Worm (Caenorhabditis elegans) whole organism, young adult: ENCODE results near the gene nhr-86.
A peak's percentile ranks its signal among the peaks of the same experiment; 100 is the strongest.

ENCODE experiments used
- C06A6.2 ChIP-seq: fragments of 200-800 bp; sonication (Bioruptor generic); conservative IDR thresholded peaks from 2 replicates; pipeline ENCODE4 v1.3.6; 2022; ENCODE audit warnings: missing genetic modification characterization, missing compliant biosample characterization
- D2030.7 ChIP-seq: fragments of 200-800 bp; sonication (Bioruptor generic); IDR thresholded peaks from 2 replicates; pipeline ENCODE4 v1.3.6; 2022; ENCODE audit warnings: missing genetic modification reagents, missing genetic modification characterization, missing compliant biosample characterization
- F33H1.4 ChIP-seq: fragments of 200-800 bp; sonication (Bioruptor generic); IDR thresholded peaks from 2 replicates; pipeline ENCODE4 v1.3.6; 2022; ENCODE audit warnings: missing genetic modification reagents, missing genetic modification characterization, missing compliant biosample characterization
- F49E8.2 ChIP-seq: sonication (generic microtip); optimal IDR thresholded peaks from 3 replicates; lab custom pipeline; 2017; ENCODE audit warnings: missing genetic modification characterization, mild to moderate bottlenecking, missing compliant biosample characterization, antibody characterized with exemption, moderate library complexity; ENCODE audit not compliant: insufficient read depth
- F52B5.7 ChIP-seq: sonication (generic microtip); optimal IDR thresholded peaks from 2 replicates; lab custom pipeline; 2016; ENCODE audit warnings: mild to moderate bottlenecking, missing genetic modification characterization, missing compliant biosample characterization
- F57A8.1 ChIP-seq: fragments of 200-800 bp; sonication (Bioruptor generic); optimal IDR thresholded peaks from 2 replicates; lab custom pipeline; 2018; ENCODE audit warnings: mild to moderate bottlenecking, missing genetic modification characterization, moderate library complexity, missing compliant biosample characterization
- K12H6.12 ChIP-seq: fragments of 200-800 bp; sonication (Bioruptor generic); optimal IDR thresholded peaks from 2 replicates; lab custom pipeline; 2018; ENCODE audit warnings: mild to moderate bottlenecking, missing genetic modification characterization, missing compliant biosample characterization
- Y53F4B.3 ChIP-seq: fragments of 200-800 bp; sonication (Bioruptor generic); IDR thresholded peaks from 2 replicates; pipeline ENCODE4 v1.3.6; 2022; ENCODE audit warnings: missing genetic modification reagents, missing genetic modification characterization, missing compliant biosample characterization
- Y53G8AR.9 ChIP-seq: fragments of 200-800 bp; sonication (Bioruptor generic); conservative IDR thresholded peaks from 2 replicates; pipeline ENCODE4 v1.3.6; 2022; ENCODE audit warnings: missing genetic modification reagents, missing genetic modification characterization, missing compliant biosample characterization
- Y79H2A.3 ChIP-seq: fragments of 200-800 bp; sonication (Bioruptor generic); conservative IDR thresholded peaks from 2 replicates; pipeline ENCODE4 v1.3.6; 2022; ENCODE audit warnings: missing genetic modification reagents, missing genetic modification characterization, missing compliant biosample characterization
- Y95B8A.8 ChIP-seq: fragments of 200-800 bp; sonication (Bioruptor generic); IDR thresholded peaks from 2 replicates; pipeline ENCODE4 v1.3.6; 2022; ENCODE audit warnings: missing genetic modification reagents, missing genetic modification characterization, missing compliant biosample characterization
- ZK185.1 ChIP-seq: sonication (generic microtip); optimal IDR thresholded peaks from 2 replicates; lab custom pipeline; 2016; ENCODE audit warnings: mild to moderate bottlenecking, missing genetic modification characterization, missing compliant biosample characterization; ENCODE audit not compliant: poor library complexity, severe bottlenecking
- akir-1 ChIP-seq: fragments of 200-800 bp; sonication (Bioruptor generic); optimal IDR thresholded peaks from 2 replicates; lab custom pipeline; 2018; ENCODE audit warnings: mild to moderate bottlenecking, missing genetic modification characterization, moderate library complexity, missing compliant biosample characterization
- aptf-2 ChIP-seq: fragments of 200-800 bp; sonication (Bioruptor generic); conservative IDR thresholded peaks from 2 replicates; pipeline ENCODE4 v1.3.6; 2022; ENCODE audit warnings: missing genetic modification reagents, missing genetic modification characterization, missing compliant biosample characterization
- atf-7 ChIP-seq: sonication (generic microtip); optimal IDR thresholded peaks from 2 replicates; lab custom pipeline; 2017; ENCODE audit warnings: mild to moderate bottlenecking, missing genetic modification characterization, missing compliant biosample characterization
- athp-1 ChIP-seq: sonication (generic microtip); optimal IDR thresholded peaks from 2 replicates; lab custom pipeline; 2017; ENCODE audit warnings: mild to moderate bottlenecking, missing genetic modification characterization, missing compliant biosample characterization
- attf-6 ChIP-seq: fragments of 200-800 bp; sonication (Bioruptor generic); IDR thresholded peaks from 2 replicates; pipeline ENCODE4 v1.3.6; 2022; ENCODE audit warnings: missing genetic modification reagents, missing genetic modification characterization, missing compliant biosample characterization
- bed-1 ChIP-seq: fragments of 200-800 bp; sonication (Bioruptor generic); IDR thresholded peaks from 2 replicates; pipeline ENCODE4 v1.3.6; 2022; ENCODE audit warnings: missing genetic modification reagents, missing genetic modification characterization, missing compliant biosample characterization
- ccch-3 ChIP-seq: fragments of 200-800 bp; sonication (Bioruptor generic); optimal IDR thresholded peaks from 2 replicates; lab custom pipeline; 2018; ENCODE audit warnings: mild to moderate bottlenecking, missing genetic modification characterization, missing compliant biosample characterization
- cebp-1 ChIP-seq, 2 experiments: fragments of 200-800 bp in 1 of 2; sonication (Bioruptor generic) in 1 of 2; sonication (generic microtip) in 1 of 2; IDR thresholded peaks in 1 of 2; optimal IDR thresholded peaks in 1 of 2; 2 replicates each; pipeline versions ENCODE4 v1.3.6 to Lab custom; 2017 to 2022; ENCODE audit warnings: missing compliant biosample characterization in 2 of 2, missing genetic modification characterization in 2 of 2, mild to moderate bottlenecking in 1 of 2, missing genetic modification reagents in 1 of 2, moderate library complexity in 1 of 2
- cebp-2 ChIP-seq: fragments of 200-800 bp; sonication (Bioruptor generic); IDR thresholded peaks from 2 replicates; pipeline ENCODE4 v1.3.6; 2022; ENCODE audit warnings: missing genetic modification characterization, missing compliant biosample characterization
- ceh-100 ChIP-seq: fragments of 200-800 bp; sonication (Bioruptor generic); IDR thresholded peaks from 2 replicates; pipeline ENCODE4 v1.3.6; 2022; ENCODE audit warnings: missing genetic modification reagents, missing genetic modification characterization, missing compliant biosample characterization
- chd-7 ChIP-seq: sonication (generic microtip); optimal IDR thresholded peaks from 2 replicates; lab custom pipeline; 2016; ENCODE audit warnings: mild to moderate bottlenecking, missing genetic modification characterization, moderate library complexity, missing compliant biosample characterization
- dpl-1 ChIP-seq: fragments of 150-350 bp; optimal IDR thresholded peaks from 2 replicates; lab custom pipeline; 2014; ENCODE audit warnings: missing biosample characterization, missing genetic modification reagents, missing genetic modification characterization
- efl-1 ChIP-seq: fragments of 150-350 bp; optimal IDR thresholded peaks from 2 replicates; lab custom pipeline; 2014; ENCODE audit warnings: missing biosample characterization, missing genetic modification reagents, missing genetic modification characterization
- fkh-3 ChIP-seq: sonication (generic microtip); optimal IDR thresholded peaks from 2 replicates; lab custom pipeline; 2016; ENCODE audit warnings: mild to moderate bottlenecking, missing genetic modification characterization, missing compliant biosample characterization
- him-1 ChIP-seq: sonication (generic microtip); optimal IDR thresholded peaks from 2 replicates; lab custom pipeline; 2016; ENCODE audit warnings: missing genotype, missing genetic modification reagents, missing genetic modification characterization, missing compliant biosample characterization
- hmg-1.2 ChIP-seq: fragments of 200-800 bp; sonication (Bioruptor generic); IDR thresholded peaks from 2 replicates; pipeline ENCODE4 v1.3.6; 2022; ENCODE audit warnings: missing genetic modification reagents, missing genetic modification characterization, missing compliant biosample characterization
- lag-1 ChIP-seq: fragments of 200-800 bp; sonication (Bioruptor generic); IDR thresholded peaks from 2 replicates; pipeline ENCODE4 v1.3.6; 2022; ENCODE audit warnings: missing genetic modification reagents, missing genetic modification characterization, missing compliant biosample characterization
- lin-35 ChIP-seq, 3 experiments: fragments of 150-350 bp in 2 of 3; sonication (generic microtip) in 1 of 3; optimal IDR thresholded peaks; 2 replicates each; lab custom pipeline; 2014 to 2018; ENCODE audit warnings: missing biosample characterization in 3 of 3, missing genetic modification characterization in 3 of 3, missing genetic modification reagents in 3 of 3
- lir-1 ChIP-seq: fragments of 200-800 bp; sonication (Bioruptor generic); conservative IDR thresholded peaks from 2 replicates; pipeline ENCODE4 v1.3.6; 2022; ENCODE audit warnings: missing genetic modification reagents, missing genetic modification characterization, missing compliant biosample characterization
- lsl-1 ChIP-seq: fragments of 200-800 bp; sonication (Bioruptor generic); optimal IDR thresholded peaks from 2 replicates; lab custom pipeline; 2018; ENCODE audit warnings: mild to moderate bottlenecking, missing genetic modification characterization, moderate library complexity, missing compliant biosample characterization
- lsy-27 ChIP-seq: sonication (generic microtip); optimal IDR thresholded peaks from 2 replicates; lab custom pipeline; 2017; ENCODE audit warnings: missing genetic modification characterization, mild to moderate bottlenecking, missing compliant biosample characterization, antibody characterized with exemption, missing genotype, borderline replicate concordance; ENCODE audit not compliant: insufficient read depth
- madf-10 ChIP-seq: sonication (generic microtip); optimal IDR thresholded peaks from 2 replicates; lab custom pipeline; 2016; ENCODE audit warnings: mild to moderate bottlenecking, missing genetic modification characterization, missing compliant biosample characterization
- madf-3 ChIP-seq: fragments of 200-800 bp; sonication (Bioruptor generic); IDR thresholded peaks from 2 replicates; pipeline ENCODE4 v1.3.6; 2022; ENCODE audit warnings: missing genetic modification reagents, missing genetic modification characterization, missing compliant biosample characterization
- mes-4 ChIP-seq: sonication (generic microtip); optimal IDR thresholded peaks from 2 replicates; lab custom pipeline; 2016; ENCODE audit warnings: missing genotype, missing genetic modification characterization, missing compliant biosample characterization
- nfyb-1 ChIP-seq: fragments of 200-800 bp; sonication (Bioruptor generic); IDR thresholded peaks from 2 replicates; pipeline ENCODE4 v1.3.6; 2022; ENCODE audit warnings: missing genetic modification reagents, missing genetic modification characterization, missing compliant biosample characterization
- nhr-120 ChIP-seq: fragments of 200-800 bp; sonication (Bioruptor generic); IDR thresholded peaks from 2 replicates; pipeline ENCODE4 v1.3.6; 2022; ENCODE audit warnings: missing genetic modification characterization, missing compliant biosample characterization
- nhr-80 ChIP-seq: sonication (generic microtip); optimal IDR thresholded peaks from 2 replicates; lab custom pipeline; 2016; ENCODE audit warnings: missing genetic modification characterization, missing compliant biosample characterization
- pbrm-1 ChIP-seq: fragments of 200-800 bp; sonication (Bioruptor generic); IDR thresholded peaks from 2 replicates; pipeline ENCODE4 v1.3.6; 2022; ENCODE audit warnings: missing genetic modification reagents, missing genetic modification characterization, missing compliant biosample characterization
- sdz-38 ChIP-seq: sonication (generic microtip); optimal IDR thresholded peaks from 2 replicates; lab custom pipeline; 2016; ENCODE audit warnings: missing genotype, missing genetic modification characterization, missing compliant biosample characterization
- snpc-1.3 ChIP-seq: sonication (generic microtip); optimal IDR thresholded peaks from 2 replicates; lab custom pipeline; 2017; ENCODE audit warnings: missing genetic modification characterization, mild to moderate bottlenecking, missing compliant biosample characterization, antibody characterized with exemption, moderate library complexity, missing genotype, missing genetic modification reagents; ENCODE audit not compliant: insufficient read depth
- snpc-4 ChIP-seq, 5 experiments: fragments of 150-350 bp in 1 of 5; sonication (generic microtip) in 4 of 5; optimal IDR thresholded peaks; 2 replicates each; lab custom pipeline; 2014 to 2018; ENCODE audit warnings: missing genetic modification characterization in 5 of 5, missing biosample characterization in 3 of 5, antibody characterized with exemption in 2 of 5, mild to moderate bottlenecking in 2 of 5, missing compliant biosample characterization in 2 of 5, missing genotype in 2 of 5, moderate library complexity in 2 of 5, missing genetic modification reagents in 1 of 5
- somi-1 ChIP-seq: fragments of 200-800 bp; sonication (Bioruptor generic); optimal IDR thresholded peaks from 2 replicates; lab custom pipeline; 2018; ENCODE audit warnings: mild to moderate bottlenecking, missing genetic modification characterization, missing compliant biosample characterization
- unc-62 ChIP-seq: fragments of 150-350 bp; optimal IDR thresholded peaks from 2 replicates; lab custom pipeline; 2014; ENCODE audit warnings: missing biosample characterization, missing genetic modification reagents, missing genetic modification characterization
- ztf-3 ChIP-seq: fragments of 200-800 bp; sonication (Bioruptor generic); optimal IDR thresholded peaks from 2 replicates; lab custom pipeline; 2018; ENCODE audit warnings: mild to moderate bottlenecking, missing genetic modification characterization, missing compliant biosample characterization
- ztf-6 ChIP-seq: fragments of 200-800 bp; sonication (Bioruptor generic); IDR thresholded peaks from 2 replicates; pipeline ENCODE4 v1.3.6; 2022; ENCODE audit warnings: missing genetic modification reagents, missing genetic modification characterization, missing compliant biosample characterization

The nhr-86 gene

ce11 chrV:2067985-2068499, 1.4 kb upstream of the nhr-86 start, which contains the start of gene lbp-9 (continued):
- TF ChIP-seq lin-35 (GFP tag; optimal IDR thresholded peaks at IDR 0.05; lab: Kevin White, UChicago) (no peak), efl-1 (GFP tag; lab: Kevin White, UChicago) (no peak), mes-4 (no peak), F57A8.1 (no peak), F33H1.4 (GFP tag; lab: Robert Waterston, UW) (no peak), nhr-80 (tag; lab: Kevin White, UChicago) (no peak), ZK185.1 (tag; lab: Kevin White, UChicago) (no peak), madf-10 (tag; lab: Kevin White, UChicago) (peak; percentile 34), nhr-120 (no peak), lag-1 (GFP tag; lab: Robert Waterston, UW) (no peak), akir-1 (GFP tag; lab: Kevin White, UChicago) (no peak), Y53F4B.3 (GFP tag; lab: Robert Waterston, UW) (no peak), attf-6 (GFP tag; lab: Robert Waterston, UW) (no peak), unc-62 (no peak), madf-3 (GFP tag; lab: Robert Waterston, UW) (no peak), ccch-3 (GFP tag; lab: Kevin White, UChicago) (no peak), lir-1 (no peak), ztf-3 (no peak), F52B5.7 (tag; lab: Kevin White, UChicago) (no peak), snpc-1.3 (tag; lab: Kevin White, UChicago) (no peak), pbrm-1 (0 out of 2 replicates have a peak, but pooled peaks have one; percentile 67), lsy-27 (tag; lab: Kevin White, UChicago) (no peak), cebp-2 (no peak), chd-7 (tag; lab: Kevin White, UChicago) (peak; percentile 36), Y95B8A.8 (peak; percentile 42; the same call in 1 of the 2 replicates), K12H6.12 (peak; percentile 61), dpl-1 (no peak), C06A6.2 (GFP tag; lab: Robert Waterston, UW) (0 out of 2 replicates have a peak, but pooled peaks have one; percentile 34), lsl-1 (GFP tag; lab: Kevin White, UChicago) (no peak), Y53G8AR.9 (GFP tag; lab: Robert Waterston, UW) (no peak), hmg-1.2 (peak; percentile 76; the same call in 1 of the 2 replicates), cebp-1 (GFP tag; IDR thresholded peaks at IDR 0.05; lab: Robert Waterston, UW) (peak; percentile 67), cebp-1 (tag; optimal IDR thresholded peaks at IDR 0.05; lab: Kevin White, UChicago) (peak; percentile 96), aptf-2 (GFP tag; lab: Robert Waterston, UW) (no peak), him-1 (tag; lab: Kevin White, UChicago) (no peak), Y79H2A.3 (GFP tag; lab: Robert Waterston, UW) (peak; percentile 71; the same call in 1 of the 2 replicates), somi-1 (GFP tag; lab: Kevin White, UChicago) (no peak), ceh-100 (GFP tag; lab: Robert Waterston, UW) (no peak), athp-1 (peak; percentile 0), ztf-6 (GFP tag; lab: Robert Waterston, UW) (no peak), atf-7 (tag; lab: Kevin White, UChicago) (no peak), snpc-4 (GFP tag; optimal IDR thresholded peaks at IDR 0.05; lab: Kevin White, UChicago) (no peak), snpc-4 (tag; optimal IDR thresholded peaks at IDR 0.05; lab: Kevin White, UChicago) (peak in 1 of 4 experiments; percentile 12), D2030.7 (GFP tag; lab: Robert Waterston, UW) (no peak), sdz-38 (tag; lab: Kevin White, UChicago) (no peak), bed-1 (GFP tag; lab: Robert Waterston, UW) (no peak), F49E8.2 (no peak), fkh-3 (tag; lab: Kevin White, UChicago) (no peak), nfyb-1 (GFP tag; lab: Robert Waterston, UW) (0 out of 2 replicates have a peak, but pooled peaks have one; percentile 46)
